Fruit fly (Drosophila melanogaster): ENCODE data around the gene cin.
A peak's percentile ranks its signal among the peaks of the same experiment; 100 is the strongest.

The cin gene

dm6 chrX:263728-264344, 8.4 kb downstream of the cin start, which contains the start of gene CG13377 (continued):
- no peak for TF ChIP-seq Adf1 (GFP tag; IDR thresholded peaks at IDR 0.05)
- peak in 1 of 2 experiments; percentile 40 for TF ChIP-seq bsh (GFP tag; optimal IDR thresholded peaks at IDR 0.05)
- no peak for TF ChIP-seq tx (GFP tag; optimal IDR thresholded peaks at IDR 0.05)
- TF ChIP-seq CG6254 (GFP tag; optimal IDR thresholded peaks at IDR 0.05), result peak; percentile 16
- TF ChIP-seq CG15479 (GFP tag; optimal IDR thresholded peaks at IDR 0.05), result no peak
- no peak for TF ChIP-seq Hr51 (GFP tag; optimal IDR thresholded peaks at IDR 0.05)
- peak; percentile 48; the same call in 1 of the 2 replicates for TF ChIP-seq ranshi (GFP tag; IDR thresholded peaks at IDR 0.05)
- no peak for TF ChIP-seq wek (GFP tag; optimal IDR thresholded peaks at IDR 0.05)
- TF ChIP-seq HLH3B (GFP tag; IDR thresholded peaks at IDR 0.05), result no peak
- TF ChIP-seq Sox102F (GFP tag; optimal IDR thresholded peaks at IDR 0.05), result no peak
- TF ChIP-seq CkIIα-i1 (GFP tag; IDR thresholded peaks at IDR 0.05), result no peak
- TF ChIP-seq Ssrp (tag; optimal IDR thresholded peaks at IDR 0.05), result no peak
- TF ChIP-seq CG7372 (GFP tag; IDR thresholded peaks at IDR 0.05), result no peak
- TF ChIP-seq Ada2b (GFP tag; IDR thresholded peaks at IDR 0.05), result 0 out of 2 replicates have a peak, but pooled peaks have one; percentile 29
- TF ChIP-seq CG18476 (GFP tag; optimal IDR thresholded peaks at IDR 0.05), result no peak
- no peak for TF ChIP-seq CG7963 (GFP tag; IDR thresholded peaks at IDR 0.05; ENCODE audit: partially characterized antibody)
- TF ChIP-seq CG10959 (GFP tag; IDR thresholded peaks at IDR 0.05), result no peak
- no peak for TF ChIP-seq wdn (GFP tag; IDR thresholded peaks at IDR 0.05)
- no peak for TF ChIP-seq cwo (GFP tag; optimal IDR thresholded peaks at IDR 0.05)
- peak; percentile 58; the same call in 1 of the 3 replicates for TF ChIP-seq ci (GFP tag; IDR thresholded peaks at IDR 0.05)
- no peak for TF ChIP-seq CG6272 (GFP tag; IDR thresholded peaks at IDR 0.05)
- TF ChIP-seq HLHmδ (GFP tag; optimal IDR thresholded peaks at IDR 0.05), result no peak
- no peak for TF ChIP-seq CG17802 (tag; optimal IDR thresholded peaks at IDR 0.05)
- TF ChIP-seq odd (GFP tag; optimal IDR thresholded peaks at IDR 0.05), result no peak
- TF ChIP-seq CG7839 (tag; optimal IDR thresholded peaks at IDR 0.05), result peak; percentile 30
- no peak for TF ChIP-seq CG2875 (GFP tag; optimal IDR thresholded peaks at IDR 0.05)
- TF ChIP-seq CG32772 (GFP tag; IDR thresholded peaks at IDR 0.05), result 0 out of 2 replicates have a peak, but pooled peaks have one; percentile 42
- peak; percentile 59; the same call in 1 of the 2 replicates for TF ChIP-seq Drgx (GFP tag; IDR thresholded peaks at IDR 0.05)
- TF ChIP-seq CG10565 (GFP tag; optimal IDR thresholded peaks at IDR 0.05), result no peak
- no peak for TF ChIP-seq NfI (GFP tag; optimal IDR thresholded peaks at IDR 0.05)
- no peak for TF ChIP-seq Bgb (GFP tag; IDR thresholded peaks at IDR 0.05; ENCODE audit: partially characterized antibody)
- no peak for TF ChIP-seq croc (GFP tag; conservative IDR thresholded peaks at IDR 0.05)
- no peak for TF ChIP-seq MBD-R2 (GFP tag; IDR thresholded peaks at IDR 0.05)
- no peak for TF ChIP-seq Dfd (GFP tag; optimal IDR thresholded peaks at IDR 0.05)
- TF ChIP-seq CG14050 (GFP tag; IDR thresholded peaks at IDR 0.05), result no peak
- no peak for TF ChIP-seq ssp (GFP tag; IDR thresholded peaks at IDR 0.05)
- no peak for TF ChIP-seq CG1024 (GFP tag; IDR thresholded peaks at IDR 0.05)
- TF ChIP-seq Hey (tag; optimal IDR thresholded peaks at IDR 0.05), result no peak
- TF ChIP-seq hb (GFP tag; IDR thresholded peaks at IDR 0.05; ENCODE audit: partially characterized antibody), result no peak
- TF ChIP-seq CG8478 (optimal IDR thresholded peaks at IDR 0.05), result no peak
- TF ChIP-seq Atf-2 (GFP tag; optimal IDR thresholded peaks at IDR 0.05), result no peak
- TF ChIP-seq dati (GFP tag; IDR thresholded peaks at IDR 0.05), result no peak
- TF ChIP-seq CG4282 (GFP tag; optimal IDR thresholded peaks at IDR 0.05), result no peak
- no peak for TF ChIP-seq CG16779 (GFP tag; IDR thresholded peaks at IDR 0.05)
- TF ChIP-seq Dref (GFP tag; IDR thresholded peaks at IDR 0.05), result no peak
- no peak for TF ChIP-seq Nf-YA (GFP tag; IDR thresholded peaks at IDR 0.05)
- TF ChIP-seq Dip2 (GFP tag; IDR thresholded peaks at IDR 0.05), result no peak
- TF ChIP-seq CG17361 (GFP tag; IDR thresholded peaks at IDR 0.05), result no peak
- TF ChIP-seq sim (GFP tag; IDR thresholded peaks at IDR 0.05), result no peak
- TF ChIP-seq peb (GFP tag; IDR thresholded peaks at IDR 0.05), result 0 out of 2 replicates have a peak, but pooled peaks have one; percentile 6
- no peak for TF ChIP-seq Hsf (GFP tag; optimal IDR thresholded peaks at IDR 0.05)
